Fruit fly (Drosophila melanogaster) whole organism: ENCODE measurements around the gene Rbp9.

Experiments used
- CG8478 ChIP-seq: fragments of >200 bp; optimal IDR thresholded peaks from 2 replicates; lab custom pipeline; 2018; ENCODE audit warnings: inconsistent platforms
- Dll ChIP-seq: fragments of >200 bp; optimal IDR thresholded peaks from 2 replicates; lab custom pipeline; 2017
- EcR ChIP-seq, 2 experiments: fragments of >200 bp; optimal IDR thresholded peaks; 2 replicates each; lab custom pipeline; 2017; ENCODE audit warnings: missing biosample characterization in 2 of 2, missing genetic modification characterization in 2 of 2, missing genetic modification reagents in 2 of 2
- pan ChIP-seq: fragments of >200 bp; optimal IDR thresholded peaks from 2 replicates; lab custom pipeline; 2017
- psq ChIP-seq: fragments of >200 bp; optimal IDR thresholded peaks from 2 replicates; lab custom pipeline; 2017
- usp ChIP-seq: fragments of >200 bp; optimal IDR thresholded peaks from 2 replicates; lab custom pipeline; 2017; ENCODE audit warnings: missing biosample characterization, missing genetic modification characterization, mixed read lengths

The Rbp9 gene

DNA sequence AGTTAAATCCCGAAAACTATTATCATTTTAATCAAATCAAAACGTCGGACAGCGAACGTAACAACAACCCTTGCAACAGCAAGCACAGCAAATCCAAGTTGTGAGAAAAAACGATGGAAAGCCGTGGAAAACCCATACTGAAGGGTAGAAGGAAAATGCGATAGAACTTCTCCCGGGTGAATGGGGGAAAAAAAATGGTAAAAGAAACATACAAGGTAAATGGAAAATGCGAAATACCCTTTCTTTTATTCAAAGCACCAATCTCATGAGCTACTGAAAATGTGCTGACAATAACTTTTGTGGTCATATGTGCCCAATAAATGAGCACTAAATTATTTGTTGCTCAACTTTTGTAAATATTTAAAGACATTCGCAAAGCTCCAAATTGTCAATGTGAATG is 14.9 kb upstream of the Rbp9 start:
- TF ChIP-seq CG8478 = no peak
- TF ChIP-seq usp (GFP tag; lab: Kevin White, UChicago) = no peak
- no peak for TF ChIP-seq EcR (GFP tag; optimal IDR thresholded peaks at IDR 0.05; lab: Kevin White, UChicago)
- TF ChIP-seq pan = no peak
- no peak for TF ChIP-seq Dll
- no peak for TF ChIP-seq psq (lab: Kevin White, UChicago)

DNA sequence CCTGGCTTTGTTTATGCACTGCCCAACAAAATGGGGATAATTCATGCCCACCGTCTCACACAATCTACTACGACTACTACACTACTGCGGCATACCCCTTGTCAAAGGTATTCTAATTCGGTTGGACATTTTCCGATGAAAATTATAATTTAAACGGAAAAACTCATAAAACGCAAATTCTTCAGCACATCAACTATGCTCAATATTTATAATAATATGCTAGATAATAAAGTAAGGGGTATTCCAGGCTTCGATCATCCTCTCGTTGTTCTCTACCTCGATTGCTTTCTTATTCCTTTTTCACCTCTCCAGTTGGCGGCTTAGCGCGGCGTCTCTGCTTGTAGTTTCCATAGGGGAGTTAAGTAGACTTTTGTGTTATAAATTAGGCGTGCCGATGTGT is 13.2 kb upstream of the Rbp9 start:
- TF ChIP-seq Dll = no peak
- no peak for TF ChIP-seq EcR (GFP tag; optimal IDR thresholded peaks at IDR 0.05; lab: Kevin White, UChicago)
- TF ChIP-seq usp (GFP tag; lab: Kevin White, UChicago) = no peak
- no peak for TF ChIP-seq pan
- no peak for TF ChIP-seq CG8478
- TF ChIP-seq psq (lab: Kevin White, UChicago) = no peak

- no peak for TF ChIP-seq pan
- TF ChIP-seq usp (GFP tag; lab: Kevin White, UChicago) = no peak
- TF ChIP-seq Dll = no peak
Observed at dm6 chr2L:2942639-2943038, 11.9 kb upstream of the Rbp9 start.

dm6 chr2L:2944509-2944908 is 10.1 kb upstream of the Rbp9 start:
- TF ChIP-seq EcR (GFP tag; optimal IDR thresholded peaks at IDR 0.05; lab: Kevin White, UChicago) (no peak), usp (GFP tag; lab: Kevin White, UChicago) (no peak)

DNA sequence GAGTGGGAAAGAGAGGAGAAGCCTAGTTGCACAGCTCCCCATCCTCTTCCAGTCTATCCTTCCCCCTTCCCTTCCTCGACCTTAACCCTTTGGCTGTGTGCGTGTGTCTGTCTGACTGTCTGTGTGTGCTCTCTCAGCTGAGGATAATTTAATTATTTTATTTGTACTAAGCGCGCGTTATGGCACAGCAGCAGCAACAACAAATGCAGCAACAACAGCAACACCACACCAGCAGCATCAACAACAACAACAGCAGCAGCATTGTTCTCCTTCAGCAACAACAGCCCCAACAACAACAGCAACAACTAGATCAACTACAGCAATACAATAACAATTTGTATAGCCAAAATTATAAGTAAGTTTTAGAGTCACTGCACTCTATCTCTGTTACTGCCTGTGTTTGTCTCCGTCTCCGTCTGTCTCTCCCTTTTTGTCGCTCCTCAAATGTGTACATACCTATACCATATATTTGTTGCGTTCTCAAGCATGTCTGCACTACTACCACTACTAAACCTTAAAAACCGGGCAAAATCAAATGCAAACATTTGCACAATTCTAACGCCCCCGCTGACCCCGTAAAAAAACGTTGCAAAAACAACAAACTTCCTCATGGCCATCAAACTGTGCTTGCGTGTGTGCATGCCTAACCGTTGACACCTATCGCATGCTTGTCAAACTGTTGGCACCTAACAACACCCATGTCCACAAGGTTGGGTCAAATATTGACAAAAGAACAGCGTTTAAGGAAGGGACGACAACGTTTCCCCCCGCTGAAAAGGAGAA is 8.9 kb upstream of the Rbp9 start:
- TF ChIP-seq CG8478 (no peak), usp (GFP tag; lab: Kevin White, UChicago) (no peak), psq (lab: Kevin White, UChicago) (no peak), pan (no peak), EcR (GFP tag; optimal IDR thresholded peaks at IDR 0.05; lab: Kevin White, UChicago) (no peak), Dll (no peak)

DNA sequence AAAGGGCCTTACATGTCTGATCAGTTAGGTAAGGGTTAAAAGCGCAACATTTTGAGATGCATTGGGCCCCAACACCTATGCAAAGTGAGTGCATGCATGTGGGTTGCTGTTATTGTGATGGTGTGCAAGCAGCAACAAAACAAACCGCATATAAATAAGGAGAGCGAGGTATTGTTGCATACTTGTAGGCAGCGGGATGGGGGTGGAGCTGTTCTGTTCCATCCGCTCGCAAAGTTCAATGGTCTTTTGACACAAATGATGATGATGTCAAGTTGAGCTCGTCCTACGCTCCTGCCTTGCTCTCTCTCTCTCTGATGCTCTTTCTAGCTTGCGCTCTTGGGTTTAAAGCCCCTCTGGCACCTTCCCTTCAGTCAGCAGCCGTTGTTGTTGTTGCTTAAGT is 1.1 kb downstream of the Rbp9 start:
- peak in 1 of 2 experiments; percentile 90 for TF ChIP-seq EcR (GFP tag; optimal IDR thresholded peaks at IDR 0.05; lab: Kevin White, UChicago)
- no peak for TF ChIP-seq psq (lab: Kevin White, UChicago)
- TF ChIP-seq usp (GFP tag; lab: Kevin White, UChicago) = no peak
- peak; percentile 46 for TF ChIP-seq Dll
- peak; percentile 6 for TF ChIP-seq CG8478

DNA sequence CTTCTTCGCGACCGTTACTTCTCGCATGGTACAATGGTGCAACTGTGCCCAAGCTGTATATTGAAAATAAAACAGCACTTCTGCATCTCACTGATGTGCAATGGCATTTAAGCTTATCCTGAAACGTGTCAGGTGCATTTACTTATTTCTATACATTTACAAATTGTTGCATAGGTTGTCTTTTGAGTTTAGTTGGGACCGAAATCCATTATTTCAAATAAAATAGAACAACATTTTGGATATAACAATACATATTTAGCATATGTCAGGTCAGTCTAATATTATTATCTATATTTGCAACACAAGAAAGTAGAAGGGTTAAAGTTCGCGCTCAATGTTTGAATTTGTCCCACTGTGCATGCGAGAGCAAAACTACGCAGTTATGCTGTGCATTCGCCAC is 1.8 kb downstream of the Rbp9 start:
- TF ChIP-seq EcR (GFP tag; optimal IDR thresholded peaks at IDR 0.05; lab: Kevin White, UChicago) (no peak), Dll (no peak), usp (GFP tag; lab: Kevin White, UChicago) (no peak), pan (no peak), CG8478 (no peak), psq (lab: Kevin White, UChicago) (no peak)

dm6 chr2L:2956992-2957391 is 2.4 kb downstream of the Rbp9 start:
- TF ChIP-seq psq (lab: Kevin White, UChicago) (no peak), usp (GFP tag; lab: Kevin White, UChicago) (no peak), CG8478 (no peak), Dll (no peak), pan (no peak)

dm6 chr2L:2957547-2958174 is 3.1 kb downstream of the Rbp9 start:
- TF ChIP-seq Dll (no peak), CG8478 (no peak), usp (GFP tag; lab: Kevin White, UChicago) (no peak), EcR (GFP tag; optimal IDR thresholded peaks at IDR 0.05; lab: Kevin White, UChicago) (no peak), psq (lab: Kevin White, UChicago) (no peak), pan (no peak)

DNA sequence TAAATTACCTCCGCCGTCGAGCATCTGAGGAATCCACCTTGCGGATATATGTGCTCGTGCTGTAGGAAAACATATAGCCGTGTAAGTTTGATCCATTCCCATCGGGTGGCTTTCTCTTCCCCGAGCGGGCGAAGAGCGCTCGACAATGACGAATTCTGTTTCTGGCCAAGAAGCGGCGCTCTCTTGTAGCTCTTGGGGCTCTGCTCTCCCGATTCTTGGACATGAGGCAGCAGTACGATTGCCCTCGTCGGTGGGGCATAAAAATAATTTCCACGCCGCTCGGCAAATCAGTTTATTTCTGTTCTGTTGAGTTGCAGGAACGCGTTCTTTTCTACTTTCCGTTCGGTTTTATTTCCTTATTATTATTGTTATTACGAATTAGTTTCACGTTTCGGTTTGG is 4.3 kb downstream of the Rbp9 start:
- TF ChIP-seq pan (no peak), Dll (no peak), psq (lab: Kevin White, UChicago) (no peak), usp (GFP tag; lab: Kevin White, UChicago) (no peak), CG8478 (no peak), EcR (GFP tag; optimal IDR thresholded peaks at IDR 0.05; lab: Kevin White, UChicago) (no peak)

DNA sequence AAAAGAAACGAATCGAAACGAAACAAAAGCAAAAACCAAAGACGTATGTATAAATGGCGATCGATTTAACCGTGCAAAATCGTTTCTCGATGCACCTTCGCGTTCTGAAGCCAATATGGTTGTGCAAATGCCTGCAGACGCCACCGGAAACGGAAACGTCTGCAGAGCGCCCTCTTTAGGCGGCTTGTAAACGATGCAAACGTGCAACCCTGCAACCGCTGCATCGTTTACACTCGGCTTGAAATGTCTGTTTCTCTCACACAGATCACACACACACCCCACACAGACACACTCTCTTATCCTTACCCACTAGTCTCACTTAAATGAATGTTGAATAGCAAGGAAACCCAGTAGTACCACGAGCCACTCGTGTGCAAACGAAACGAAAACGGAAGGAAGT is 12.4 kb downstream of the Rbp9 start:
- TF ChIP-seq usp (GFP tag; lab: Kevin White, UChicago) = no peak
- TF ChIP-seq Dll = no peak
- no peak for TF ChIP-seq psq (lab: Kevin White, UChicago)
- no peak for TF ChIP-seq CG8478

DNA sequence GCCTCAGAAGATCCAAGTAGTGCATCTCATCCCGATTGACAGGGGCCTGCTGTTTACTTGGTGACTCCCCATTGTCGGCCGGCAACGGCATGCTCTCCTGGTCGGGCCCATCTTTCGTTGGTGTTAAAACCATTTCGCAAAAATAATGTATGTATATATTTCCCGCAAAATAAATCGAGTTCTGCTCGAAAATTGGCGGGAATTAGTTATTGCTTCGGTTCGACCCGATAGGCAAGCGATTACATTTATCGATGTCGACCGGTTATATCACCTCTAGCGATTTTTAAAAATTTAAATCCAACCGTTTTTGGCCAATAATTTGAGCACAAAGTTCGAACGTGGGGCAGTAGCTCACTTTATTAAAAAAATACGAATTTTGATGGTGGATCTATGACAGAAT is 14.9 kb downstream of the Rbp9 start, which contains the start of gene Ts:
Ts (minus strand) TSS at position 201 of the 400 bp plus-strand sequence.
- TF ChIP-seq psq (lab: Kevin White, UChicago) (no peak), Dll (no peak), usp (GFP tag; lab: Kevin White, UChicago) (no peak), pan (no peak), EcR (GFP tag; optimal IDR thresholded peaks at IDR 0.05; lab: Kevin White, UChicago) (no peak), CG8478 (no peak)

dm6 chr2L:2972439-2972936 is 17.9 kb downstream of the Rbp9 start, which contains the start of the genes Rrp1 and gammaTub23C:
Rrp1 (minus strand) TSS chr2L:2972508.
gammaTub23C (plus strand) TSS chr2L:2972891.
- TF ChIP-seq Dll (no peak), EcR (GFP tag; optimal IDR thresholded peaks at IDR 0.05; lab: Kevin White, UChicago) (no peak), usp (GFP tag; lab: Kevin White, UChicago) (no peak)
